Fruit fly (Drosophila melanogaster) whole organism, prepupa: ENCODE measurements around the gene morgue.

ENCODE experiments used
- Blimp-1 ChIP-seq: fragments of 200-800 bp; sonication (Bioruptor generic); optimal IDR thresholded peaks from 3 replicates; lab custom pipeline; 2017; ENCODE audit warnings: missing biosample characterization, missing genetic modification characterization, mild to moderate bottlenecking, moderate library complexity, missing genetic modification reagents
- CG10669 ChIP-seq: fragments of 200-800 bp; sonication (Bioruptor generic); optimal IDR thresholded peaks from 3 replicates; lab custom pipeline; 2018; ENCODE audit warnings: missing biosample characterization, mild to moderate bottlenecking, missing genetic modification characterization, moderate library complexity
- CG11294 ChIP-seq: fragments of 200-800 bp; sonication (Bioruptor generic); IDR thresholded peaks from 2 replicates; pipeline ENCODE4 v1.3.6; 2022; ENCODE audit warnings: missing biosample characterization, missing genetic modification characterization
- CG11762 ChIP-seq: fragments of 200-800 bp; sonication (Bioruptor generic); optimal IDR thresholded peaks from 3 replicates; lab custom pipeline; 2016; ENCODE audit warnings: missing biosample characterization, missing genetic modification characterization; ENCODE audit not compliant: insufficient read depth
- CG11902 ChIP-seq: fragments of 200-800 bp; sonication (Bioruptor generic); optimal IDR thresholded peaks from 3 replicates; lab custom pipeline; 2016; ENCODE audit warnings: missing biosample characterization, missing genetic modification characterization
- CG1621 ChIP-seq: fragments of 200-800 bp; sonication (Bioruptor generic); optimal IDR thresholded peaks from 3 replicates; lab custom pipeline; 2018; ENCODE audit warnings: missing biosample characterization, mild to moderate bottlenecking, missing genetic modification characterization
- CG16779 ChIP-seq: fragments of 200-800 bp; sonication (Bioruptor generic); optimal IDR thresholded peaks from 3 replicates; lab custom pipeline; 2017; ENCODE audit warnings: missing biosample characterization, mild to moderate bottlenecking, missing genetic modification characterization
- CG3032 ChIP-seq: fragments of 200-800 bp; optimal IDR thresholded peaks from 2 replicates; lab custom pipeline; 2019; ENCODE audit warnings: missing biosample characterization, mild to moderate bottlenecking, missing genetic modification characterization, moderate library complexity
- CG31627 ChIP-seq: fragments of 200-800 bp; sonication (Bioruptor generic); optimal IDR thresholded peaks from 3 replicates; lab custom pipeline; 2016; ENCODE audit warnings: missing biosample characterization, missing genetic modification characterization
- CG34406 ChIP-seq: fragments of 200-800 bp; sonication (Bioruptor generic); optimal IDR thresholded peaks from 3 replicates; lab custom pipeline; 2016; ENCODE audit warnings: missing biosample characterization, missing genetic modification characterization
- CG6163 ChIP-seq: fragments of 200-800 bp; sonication (Bioruptor generic); IDR thresholded peaks from 3 replicates; pipeline ENCODE4 v1.3.6; 2022; ENCODE audit warnings: missing biosample characterization, missing genetic modification characterization
- CG6276 ChIP-seq: fragments of 200-800 bp; sonication (Bioruptor generic); optimal IDR thresholded peaks from 2 replicates; lab custom pipeline; 2017; ENCODE audit warnings: missing biosample characterization, mild to moderate bottlenecking, missing genetic modification characterization
- CG6808 ChIP-seq: fragments of 200-800 bp; sonication (Bioruptor generic); optimal IDR thresholded peaks from 3 replicates; lab custom pipeline; 2017; ENCODE audit warnings: missing biosample characterization, missing genetic modification characterization, mild to moderate bottlenecking, moderate library complexity, missing genetic modification reagents
- CG7368 ChIP-seq: fragments of 200-800 bp; sonication (Bioruptor generic); optimal IDR thresholded peaks from 3 replicates; lab custom pipeline; 2016; ENCODE audit warnings: missing biosample characterization, missing genetic modification characterization
- CG8119 ChIP-seq: fragments of 200-800 bp; sonication (Bioruptor generic); IDR thresholded peaks from 3 replicates; pipeline ENCODE4 v1.3.6; 2022; ENCODE audit warnings: missing biosample characterization, missing genetic modification characterization
- CG9139 ChIP-seq: fragments of 200-800 bp; sonication (Bioruptor generic); optimal IDR thresholded peaks from 3 replicates; lab custom pipeline; 2017; ENCODE audit warnings: missing biosample characterization, mild to moderate bottlenecking, missing genetic modification characterization
- Ets21C ChIP-seq: fragments of 200-800 bp; sonication (Bioruptor generic); optimal IDR thresholded peaks from 3 replicates; lab custom pipeline; 2016; ENCODE audit warnings: missing biosample characterization, missing genetic modification characterization
- Hr4 ChIP-seq: fragments of 200-800 bp; sonication (Bioruptor generic); optimal IDR thresholded peaks from 3 replicates; lab custom pipeline; 2016; ENCODE audit warnings: missing biosample characterization, missing genetic modification characterization
- Smox ChIP-seq: fragments of 200-800 bp; sonication (Bioruptor generic); optimal IDR thresholded peaks from 3 replicates; lab custom pipeline; 2016; ENCODE audit warnings: missing biosample characterization, missing genetic modification characterization
- Sox102F ChIP-seq: fragments of 200-800 bp; sonication (Bioruptor generic); optimal IDR thresholded peaks from 2 replicates; lab custom pipeline; 2016; ENCODE audit warnings: missing biosample characterization, mild to moderate bottlenecking, missing genetic modification characterization
- Sox14 ChIP-seq: fragments of 200-800 bp; sonication (Bioruptor generic); optimal IDR thresholded peaks from 3 replicates; lab custom pipeline; 2016; ENCODE audit warnings: missing biosample characterization, missing genetic modification characterization
- Sox15 ChIP-seq: fragments of 200-800 bp; sonication (Bioruptor generic); optimal IDR thresholded peaks from 3 replicates; lab custom pipeline; 2016; ENCODE audit warnings: missing biosample characterization, missing genetic modification characterization
- achi ChIP-seq: fragments of 200-800 bp; sonication (Bioruptor generic); optimal IDR thresholded peaks from 3 replicates; lab custom pipeline; 2016; ENCODE audit warnings: missing biosample characterization, missing genetic modification characterization
- acj6 ChIP-seq: fragments of 200-800 bp; sonication (Bioruptor generic); optimal IDR thresholded peaks from 3 replicates; lab custom pipeline; 2016; ENCODE audit warnings: missing biosample characterization, missing genetic modification characterization
- dac ChIP-seq: fragments of 200-800 bp; sonication (Bioruptor generic); optimal IDR thresholded peaks from 2 replicates; lab custom pipeline; 2017; ENCODE audit warnings: missing biosample characterization, mild to moderate bottlenecking, missing genetic modification characterization
- eg ChIP-seq: fragments of 200-800 bp; sonication (Bioruptor generic); IDR thresholded peaks from 3 replicates; pipeline ENCODE4 v1.3.6; 2022; ENCODE audit warnings: missing biosample characterization, missing genetic modification characterization
- esn ChIP-seq: fragments of 200-800 bp; sonication (Bioruptor generic); optimal IDR thresholded peaks from 2 replicates; lab custom pipeline; 2016; ENCODE audit warnings: missing biosample characterization, mild to moderate bottlenecking, missing genetic modification characterization, moderate library complexity
- fkh ChIP-seq: fragments of 200-800 bp; sonication (Bioruptor generic); optimal IDR thresholded peaks from 3 replicates; lab custom pipeline; 2017; ENCODE audit warnings: missing biosample characterization, mild to moderate bottlenecking, missing genetic modification characterization, moderate library complexity
- lz ChIP-seq: fragments of 200-800 bp; sonication (Bioruptor generic); optimal IDR thresholded peaks from 3 replicates; lab custom pipeline; 2016; ENCODE audit warnings: missing biosample characterization, missing genetic modification characterization
- pdm3 ChIP-seq: fragments of 200-800 bp; sonication (Bioruptor generic); optimal IDR thresholded peaks from 3 replicates; lab custom pipeline; 2016; ENCODE audit warnings: missing biosample characterization, missing genetic modification characterization
- spab ChIP-seq: fragments of 200-800 bp; sonication (Bioruptor generic); optimal IDR thresholded peaks from 2 replicates; lab custom pipeline; 2017; ENCODE audit warnings: missing biosample characterization, mild to moderate bottlenecking, missing genetic modification characterization, missing genetic modification reagents
- ss ChIP-seq, 2 experiments: fragments of 200-800 bp; sonication (Bioruptor generic); optimal IDR thresholded peaks; 2 replicates in 1 of 2; 3 replicates in 1 of 2; lab custom pipeline; 2017 to 2018; ENCODE audit warnings: mild to moderate bottlenecking in 2 of 2, missing biosample characterization in 2 of 2, missing genetic modification characterization in 2 of 2, moderate library complexity in 1 of 2
- svp ChIP-seq: fragments of 200-800 bp; sonication (Bioruptor generic); peaks from one replicate; lab custom pipeline; 2016; ENCODE audit warnings: missing biosample characterization, missing genetic modification characterization

Gene morgue

DNA sequence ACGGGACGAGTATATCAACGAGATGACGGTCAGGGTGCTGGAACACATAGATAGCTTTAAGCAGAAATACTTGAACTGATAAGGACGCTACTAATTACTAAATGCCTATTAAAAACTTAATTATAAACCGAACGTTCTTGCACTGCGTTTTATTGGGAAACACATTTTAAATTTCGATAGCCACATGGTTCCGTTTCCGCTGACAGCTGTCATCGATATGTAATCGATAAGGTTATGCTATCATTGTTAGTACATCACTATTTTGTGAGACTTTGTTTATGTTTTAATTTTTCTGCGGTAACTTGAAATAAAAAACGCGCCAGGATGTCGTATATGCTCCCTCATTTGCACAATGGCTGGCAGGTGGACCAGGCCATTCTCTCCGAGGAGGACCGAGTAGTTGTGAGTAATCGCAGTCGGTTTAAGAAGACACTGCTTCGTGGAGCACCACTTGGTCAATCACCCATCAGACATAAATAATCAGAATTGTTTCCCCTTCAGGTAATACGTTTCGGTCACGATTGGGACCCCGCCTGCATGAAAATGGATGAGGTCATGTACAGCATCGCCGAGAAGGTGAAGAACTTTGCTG is 41.4 kb downstream of the morgue start, which contains the start of gene Dim1:
TSS of gene Dim1 (plus strand) at position 239 of the 592 bp plus-strand sequence.
- TF ChIP-seq achi (GFP tag; lab: Kevin White, UChicago), result peak; percentile 40
- TF ChIP-seq Hr4, result no peak
- TF ChIP-seq CG9139 (GFP tag; lab: Kevin White, UChicago), result peak; percentile 43
- peak; percentile 59 for TF ChIP-seq CG34406 (GFP tag; lab: Kevin White, UChicago)
- TF ChIP-seq CG6163 (GFP tag; lab: Robert Waterston, UW), result peak; percentile 61
- no peak for TF ChIP-seq fkh (GFP tag; lab: Kevin White, UChicago)
- TF ChIP-seq, all 60 proteins: peak for 4

DNA sequence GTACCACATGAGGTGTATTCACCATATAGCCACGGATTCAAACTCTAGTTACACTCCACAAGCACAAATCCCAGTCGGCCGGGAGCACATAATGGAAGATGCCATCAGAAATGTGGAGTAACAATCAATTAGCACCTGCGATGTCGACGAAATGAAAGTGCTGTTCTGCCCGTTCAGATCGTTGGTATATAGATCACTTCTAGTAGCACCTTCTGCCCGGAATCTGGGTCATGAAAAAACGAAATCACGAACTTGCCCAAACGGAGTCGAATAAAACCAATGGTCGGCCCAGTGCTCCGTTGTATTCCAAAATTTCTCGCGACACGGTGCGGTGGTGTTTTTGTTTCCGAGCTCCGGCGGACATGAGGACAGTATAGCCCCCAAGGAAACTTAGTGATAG is 43.8 kb downstream of the morgue start, which contains the start of gene CG33003:
TSS of gene CG33003 (plus strand) at position 301 of the 400 bp plus-strand sequence.
- TF ChIP-seq CG16779 (tag; lab: Kevin White, UChicago) (no peak), dac (GFP tag; lab: Kevin White, UChicago) (no peak), CG9139 (GFP tag; lab: Kevin White, UChicago) (no peak), acj6 (GFP tag; lab: Kevin White, UChicago) (no peak), CG11294 (no peak), eg (GFP tag; lab: Robert Waterston, UW) (no peak), ss (GFP tag; optimal IDR thresholded peaks at IDR 0.05; lab: Kevin White, UChicago) (no peak), Ets21C (GFP tag; lab: Kevin White, UChicago) (no peak), CG7368 (GFP tag; lab: Kevin White, UChicago) (no peak), esn (GFP tag; lab: Kevin White, UChicago) (no peak), CG6808 (GFP tag; lab: Kevin White, UChicago) (no peak), CG1621 (tag; lab: Kevin White, UChicago) (no peak), spab (GFP tag; lab: Kevin White, UChicago) (no peak), pdm3 (no peak), CG10669 (no peak), Hr4 (no peak), Sox102F (GFP tag; lab: Kevin White, UChicago) (no peak), Smox (GFP tag; lab: Kevin White, UChicago) (no peak), fkh (GFP tag; lab: Kevin White, UChicago) (no peak), Blimp-1 (GFP tag; lab: Kevin White, UChicago) (no peak)

DNA sequence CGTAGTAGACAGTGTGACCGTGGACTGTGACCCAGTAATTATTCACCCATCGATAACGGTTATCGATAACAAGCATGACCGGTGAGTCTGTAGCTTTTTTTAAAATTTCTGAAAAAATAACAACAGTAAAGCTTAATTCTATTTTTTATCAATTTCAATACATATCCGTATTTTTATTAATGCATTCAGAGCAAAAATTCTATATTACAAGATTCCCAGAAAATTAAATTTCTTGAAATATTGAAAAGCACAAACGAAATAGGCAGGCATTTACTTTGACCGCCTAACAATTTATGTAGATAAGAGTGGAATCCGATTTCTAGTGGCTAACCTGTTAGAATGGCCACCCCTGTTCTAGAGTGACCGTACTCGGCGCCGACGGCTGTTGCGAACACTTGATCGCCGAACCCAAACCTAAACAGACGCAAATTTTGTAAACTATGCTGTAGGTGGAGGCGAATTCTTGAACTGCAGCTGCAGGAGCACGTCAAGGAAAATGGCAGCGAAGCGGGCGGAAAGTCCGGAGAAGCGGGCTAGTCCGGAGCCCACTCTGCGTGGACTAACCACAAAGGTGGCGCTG is 50.5 kb downstream of the morgue start, which contains the start of gene CG3652:
TSS of gene CG3652 (minus strand) at position 35 of the 580 bp plus-strand sequence.
- TF ChIP-seq Sox15 (GFP tag; lab: Kevin White, UChicago), result peak; percentile 37
- TF ChIP-seq CG10669, result no peak
- TF ChIP-seq CG3032 (tag; lab: Kevin White, UChicago), result peak; percentile 56
- TF ChIP-seq svp (GFP tag; lab: Kevin White, UChicago), result peak; percentile 88
- no peak for TF ChIP-seq CG6163 (GFP tag; lab: Robert Waterston, UW)
- TF ChIP-seq Blimp-1 (GFP tag; lab: Kevin White, UChicago), result no peak
- peak; percentile 62 for TF ChIP-seq CG31627 (GFP tag; lab: Kevin White, UChicago)
- peak; percentile 26 for TF ChIP-seq CG11902 (GFP tag; lab: Kevin White, UChicago)
- peak; percentile 37 for TF ChIP-seq CG11762 (GFP tag; lab: Kevin White, UChicago)
- TF ChIP-seq esn (GFP tag; lab: Kevin White, UChicago), result peak; percentile 60
- TF ChIP-seq lz, result peak; percentile 61
- TF ChIP-seq spab (GFP tag; lab: Kevin White, UChicago), result no peak
- 0 out of 3 replicates have a peak, but pooled peaks have one; percentile 33 for TF ChIP-seq CG8119 (GFP tag; lab: Robert Waterston, UW)
- TF ChIP-seq CG6808 (GFP tag; lab: Kevin White, UChicago), result no peak
- TF ChIP-seq CG6276 (GFP tag; lab: Kevin White, UChicago), result no peak
- peak; percentile 63 for TF ChIP-seq Sox14 (GFP tag; lab: Kevin White, UChicago)
